Worm (Caenorhabditis elegans): ENCODE data around the gene chtl-1.
A peak's percentile ranks its signal among the peaks of the same experiment; 100 is the strongest.

chtl-1 gene

ce11 chrX:5355253-5355652, 8.9 kb downstream of the chtl-1 start:
- TF ChIP-seq hlh-1 (tag; optimal IDR thresholded peaks at IDR 0.05) (no peak), lin-13 (tag; optimal IDR thresholded peaks at IDR 0.05) (no peak), cnd-1 (tag; optimal IDR thresholded peaks at IDR 0.05) (no peak), M03D4.4 (tag; optimal IDR thresholded peaks at IDR 0.05) (no peak), pha-4 (tag; optimal IDR thresholded peaks at IDR 0.05) (no peak), tbx-8 (GFP tag; optimal IDR thresholded peaks at IDR 0.05) (no peak), bed-3 (GFP tag; optimal IDR thresholded peaks at IDR 0.05) (no peak), ceh-83 (GFP tag; optimal IDR thresholded peaks at IDR 0.05) (no peak), ham-2 (GFP tag; optimal IDR thresholded peaks at IDR 0.05) (no peak), zip-8 (tag; optimal IDR thresholded peaks at IDR 0.05) (no peak), lin-32 (GFP tag; optimal IDR thresholded peaks at IDR 0.05) (no peak)

- TF ChIP-seq unc-62 (GFP tag; optimal IDR thresholded peaks at IDR 0.05) (no peak), sptf-1 (tag; optimal IDR thresholded peaks at IDR 0.05) (peak; percentile 74), mls-2 (tag; optimal IDR thresholded peaks at IDR 0.05) (peak; percentile 75), mab-5 (tag; optimal IDR thresholded peaks at IDR 0.05) (no peak), ceh-43 (GFP tag; optimal IDR thresholded peaks at IDR 0.05) (no peak), ceh-39 (tag; optimal IDR thresholded peaks at IDR 0.05) (no peak), M03D4.4 (tag; optimal IDR thresholded peaks at IDR 0.05) (peak; percentile 68), snpc-4 (tag; optimal IDR thresholded peaks at IDR 0.05) (no peak), sem-2 (GFP tag; optimal IDR thresholded peaks at IDR 0.05) (peak; percentile 42), unc-39 (tag; optimal IDR thresholded peaks at IDR 0.05) (no peak), ham-2 (GFP tag; optimal IDR thresholded peaks at IDR 0.05) (peak; percentile 44), zip-8 (tag; optimal IDR thresholded peaks at IDR 0.05) (no peak), cnd-1 (tag; optimal IDR thresholded peaks at IDR 0.05) (peak; percentile 57), drap-1 (GFP tag; optimal IDR thresholded peaks at IDR 0.05) (peak; percentile 18), pha-4 (tag; optimal IDR thresholded peaks at IDR 0.05) (no peak), lin-32 (GFP tag; optimal IDR thresholded peaks at IDR 0.05) (peak; percentile 33), lin-13 (tag; optimal IDR thresholded peaks at IDR 0.05) (no peak), blmp-1 (tag; optimal IDR thresholded peaks at IDR 0.05) (no peak), unc-120 (tag; optimal IDR thresholded peaks at IDR 0.05; ENCODE audit: poor library complexity, severe bottlenecking) (no peak), bed-3 (GFP tag; optimal IDR thresholded peaks at IDR 0.05) (no peak)
Observed at ce11 chrX:5354022-5354876, 9.9 kb downstream of the chtl-1 start, which contains the start of gene pfn-2. pfn-2 (minus strand) TSS chrX:5354072.

DNA sequence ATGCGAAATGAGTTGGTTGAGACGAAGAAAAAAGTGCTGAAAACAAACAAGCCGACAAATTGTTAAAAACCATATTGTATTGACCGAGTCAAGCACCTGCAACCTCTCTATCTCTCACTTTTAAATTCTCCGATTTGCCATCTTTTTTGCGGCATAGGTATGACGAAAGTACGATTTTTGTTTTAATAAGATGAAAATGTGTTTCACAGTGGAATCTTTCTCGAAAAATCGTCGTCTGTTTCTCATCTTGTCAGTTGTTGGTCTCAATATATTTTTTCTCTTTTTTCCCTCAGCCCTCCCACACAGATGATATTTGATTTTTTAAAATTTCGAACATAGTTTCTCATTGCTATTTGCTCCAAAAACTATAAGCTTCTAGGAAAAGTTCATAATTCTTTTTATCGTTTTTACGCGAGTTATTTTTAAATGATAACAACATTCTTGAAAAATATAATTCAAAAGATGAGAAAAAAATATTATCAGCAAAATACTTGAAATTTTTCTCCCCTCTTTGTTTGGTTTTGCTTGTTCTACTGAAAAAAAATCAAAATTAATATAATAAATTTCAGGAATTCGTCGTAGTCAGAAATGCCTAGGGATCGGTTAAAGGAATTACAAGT, 15.5 kb downstream of the chtl-1 start, which contains the start of gene syx-3:
TSS of gene syx-3 (plus strand) at position 570 of the 620 bp plus-strand sequence.
- TF ChIP-seq nhr-237 (tag; optimal IDR thresholded peaks at IDR 0.05) (no peak), nhr-76 (tag; optimal IDR thresholded peaks at IDR 0.05) (no peak), ces-1 (GFP tag; optimal IDR thresholded peaks at IDR 0.05) (no peak), ceh-83 (GFP tag; optimal IDR thresholded peaks at IDR 0.05) (no peak), lin-13 (tag; optimal IDR thresholded peaks at IDR 0.05) (no peak), ceh-43 (GFP tag; optimal IDR thresholded peaks at IDR 0.05) (no peak), unc-39 (tag; optimal IDR thresholded peaks at IDR 0.05) (no peak), lsy-2 (tag; optimal IDR thresholded peaks at IDR 0.05) (no peak), ztf-11 (tag; optimal IDR thresholded peaks at IDR 0.05) (no peak), tbx-8 (GFP tag; optimal IDR thresholded peaks at IDR 0.05) (no peak), pha-4 (tag; optimal IDR thresholded peaks at IDR 0.05) (no peak), M03D4.4 (tag; optimal IDR thresholded peaks at IDR 0.05) (no peak), unc-62 (GFP tag; optimal IDR thresholded peaks at IDR 0.05) (no peak), drap-1 (GFP tag; optimal IDR thresholded peaks at IDR 0.05) (no peak), zip-8 (tag; optimal IDR thresholded peaks at IDR 0.05) (no peak), sem-2 (GFP tag; optimal IDR thresholded peaks at IDR 0.05) (no peak)

DNA sequence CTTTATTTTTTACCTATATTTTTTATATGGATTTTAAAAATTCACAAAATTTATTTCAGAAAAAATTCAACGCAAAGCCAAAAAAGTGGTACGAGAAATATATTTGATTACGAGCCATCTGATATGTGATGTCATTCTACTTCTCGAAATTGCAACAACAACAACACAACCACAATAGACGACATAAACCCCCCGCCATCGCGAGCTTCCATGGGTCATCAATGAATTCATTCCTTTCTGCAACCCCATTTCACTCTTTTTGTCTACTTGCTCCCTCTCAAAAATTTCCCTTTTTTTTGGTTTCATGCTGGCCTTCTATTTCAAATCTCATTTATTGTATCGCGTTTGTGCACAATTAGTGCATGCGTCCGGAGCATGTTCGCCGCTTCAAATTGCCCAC, 16.3 kb downstream of the chtl-1 start:
- no peak for TF ChIP-seq sem-2 (GFP tag; optimal IDR thresholded peaks at IDR 0.05)
- no peak for TF ChIP-seq ceh-39 (tag; optimal IDR thresholded peaks at IDR 0.05)
- no peak for TF ChIP-seq ceh-43 (GFP tag; optimal IDR thresholded peaks at IDR 0.05)
- TF ChIP-seq elt-3 (tag; optimal IDR thresholded peaks at IDR 0.05), result no peak
- no peak for TF ChIP-seq nhr-237 (tag; optimal IDR thresholded peaks at IDR 0.05)
- no peak for TF ChIP-seq flh-1 (GFP tag; optimal IDR thresholded peaks at IDR 0.05)
- TF ChIP-seq lin-13 (tag; optimal IDR thresholded peaks at IDR 0.05), result no peak
- TF ChIP-seq snpc-4 (tag; optimal IDR thresholded peaks at IDR 0.05), result no peak
- TF ChIP-seq mls-2 (tag; optimal IDR thresholded peaks at IDR 0.05), result no peak
- TF ChIP-seq blmp-1 (tag; optimal IDR thresholded peaks at IDR 0.05), result no peak
- no peak for TF ChIP-seq unc-62 (GFP tag; optimal IDR thresholded peaks at IDR 0.05)
- no peak for TF ChIP-seq nhr-12 (tag; optimal IDR thresholded peaks at IDR 0.05)
- no peak for TF ChIP-seq mab-5 (tag; optimal IDR thresholded peaks at IDR 0.05)
- TF ChIP-seq M03D4.4 (tag; optimal IDR thresholded peaks at IDR 0.05), result no peak
- no peak for TF ChIP-seq ztf-11 (tag; optimal IDR thresholded peaks at IDR 0.05)
- no peak for TF ChIP-seq ham-2 (GFP tag; optimal IDR thresholded peaks at IDR 0.05)
- no peak for TF ChIP-seq hlh-1 (tag; optimal IDR thresholded peaks at IDR 0.05)
- no peak for TF ChIP-seq bed-3 (GFP tag; optimal IDR thresholded peaks at IDR 0.05)
- no peak for TF ChIP-seq cnd-1 (tag; optimal IDR thresholded peaks at IDR 0.05)

All from whole organism, mixed stage, embryonic.